Worm (Caenorhabditis elegans) whole organism, L4 larva: ENCODE results near the gene C01G10.15.

ENCODE experiments used
- T20F7.1 ChIP-seq: fragments of 200-800 bp; sonication (Bioruptor generic); optimal IDR thresholded peaks from 2 replicates; lab custom pipeline; 2018; ENCODE audit warnings: mild to moderate bottlenecking, missing genetic modification characterization, missing compliant biosample characterization
- aha-1 ChIP-seq: fragments of 150-350 bp; peaks from one replicate; lab custom pipeline; 2014; ENCODE audit warnings: missing biosample characterization, missing genetic modification characterization
- ama-1 ChIP-seq: fragments of 150-350 bp; optimal IDR thresholded peaks from 2 replicates; lab custom pipeline; 2014; ENCODE audit warnings: inconsistent platforms, mixed read lengths
- ceh-28 ChIP-seq: fragments of 150-350 bp; optimal IDR thresholded peaks from 2 replicates; lab custom pipeline; 2014; ENCODE audit warnings: missing biosample characterization, missing genetic modification reagents, missing genetic modification characterization
- daf-12 ChIP-seq: fragments of 150-350 bp; optimal IDR thresholded peaks from 2 replicates; lab custom pipeline; 2014; ENCODE audit warnings: missing biosample characterization, missing genetic modification reagents, missing genetic modification characterization
- daf-16 ChIP-seq, 3 experiments: sonication (generic microtip); optimal IDR thresholded peaks; 2 replicates each; lab custom pipeline; 2016 to 2017; ENCODE audit warnings: missing genetic modification characterization in 3 of 3, missing genetic modification reagents in 3 of 3, mild to moderate bottlenecking in 2 of 3, missing compliant biosample characterization in 2 of 3, missing biosample characterization in 1 of 3, moderate library complexity in 1 of 3
- daf-19 ChIP-seq: fragments of 200-800 bp; sonication (Bioruptor generic); conservative IDR thresholded peaks from 2 replicates; pipeline ENCODE4 v1.3.6; 2022; ENCODE audit warnings: missing genetic modification characterization, missing compliant biosample characterization
- dmd-6 ChIP-seq: fragments of 200-800 bp; sonication (Bioruptor generic); IDR thresholded peaks from 2 replicates; pipeline ENCODE4 v1.3.6; 2022; ENCODE audit warnings: missing genetic modification reagents, missing genetic modification characterization, missing compliant biosample characterization
- dmd-8 ChIP-seq: fragments of 200-800 bp; sonication (Bioruptor generic); IDR thresholded peaks from 2 replicates; pipeline ENCODE4 v1.3.6; 2022; ENCODE audit warnings: missing genetic modification characterization, missing compliant biosample characterization
- dve-1 ChIP-seq: sonication (generic microtip); optimal IDR thresholded peaks from 2 replicates; lab custom pipeline; 2017; ENCODE audit warnings: antibody characterized with exemption, mild to moderate bottlenecking, missing genetic modification characterization, missing compliant biosample characterization; ENCODE audit not compliant: insufficient read depth
- egl-27 ChIP-seq: sonication (generic microtip); optimal IDR thresholded peaks from 3 replicates; lab custom pipeline; 2017; ENCODE audit warnings: missing biosample characterization, missing genetic modification reagents, missing genetic modification characterization
- fkh-10 ChIP-seq: fragments of 150-350 bp; optimal IDR thresholded peaks from 2 replicates; lab custom pipeline; 2014; ENCODE audit warnings: missing biosample characterization, missing genetic modification reagents, missing genetic modification characterization
- hmg-1.1 ChIP-seq: fragments of 200-800 bp; sonication (Bioruptor generic); IDR thresholded peaks from 2 replicates; pipeline ENCODE4 v1.3.6; 2022; ENCODE audit warnings: missing genetic modification reagents, missing genetic modification characterization, missing compliant biosample characterization
- lin-13 ChIP-seq: fragments of 150-350 bp; optimal IDR thresholded peaks from 2 replicates; lab custom pipeline; 2014; ENCODE audit warnings: missing biosample characterization, missing genetic modification reagents, missing genetic modification characterization
- lin-38 ChIP-seq: fragments of 200-800 bp; sonication (Bioruptor generic); IDR thresholded peaks from 2 replicates; pipeline ENCODE4 v1.3.6; 2022; ENCODE audit warnings: missing genetic modification reagents, missing genetic modification characterization, missing compliant biosample characterization
- lsy-2 ChIP-seq, 2 experiments: fragments of 150-350 bp in 1 of 2; sonication (generic microtip) in 1 of 2; optimal IDR thresholded peaks; 2 replicates each; lab custom pipeline; 2014 to 2017; ENCODE audit warnings: missing biosample characterization in 2 of 2, missing genetic modification characterization in 2 of 2
- madf-9 ChIP-seq: fragments of 200-800 bp; sonication (Bioruptor generic); conservative IDR thresholded peaks from 2 replicates; pipeline ENCODE4 v1.3.6; 2022; ENCODE audit warnings: missing genetic modification reagents, missing genetic modification characterization, missing compliant biosample characterization
- mep-1 ChIP-seq: fragments of 150-350 bp; sonication (generic microtip); optimal IDR thresholded peaks from 3 replicates; lab custom pipeline; 2014; ENCODE audit warnings: missing biosample characterization, missing genetic modification characterization
- mes-2 ChIP-seq: sonication (generic microtip); optimal IDR thresholded peaks from 2 replicates; lab custom pipeline; 2016; ENCODE audit warnings: missing genotype, mild to moderate bottlenecking, missing genetic modification characterization, missing compliant biosample characterization; ENCODE audit not compliant: poor library complexity, severe bottlenecking
- mxl-3 ChIP-seq: fragments of 200-800 bp; sonication (Bioruptor generic); optimal IDR thresholded peaks from 2 replicates; lab custom pipeline; 2018; ENCODE audit warnings: mild to moderate bottlenecking, missing genetic modification characterization, missing compliant biosample characterization
- nhr-102 ChIP-seq: sonication (generic microtip); optimal IDR thresholded peaks from 2 replicates; lab custom pipeline; 2016; ENCODE audit warnings: mild to moderate bottlenecking, missing genetic modification characterization, moderate library complexity, missing compliant biosample characterization
- nhr-25 ChIP-seq: sonication (generic microtip); optimal IDR thresholded peaks from 2 replicates; lab custom pipeline; 2017; ENCODE audit warnings: missing genetic modification characterization, mild to moderate bottlenecking, missing compliant biosample characterization, antibody characterized with exemption, moderate library complexity, borderline replicate concordance; ENCODE audit not compliant: insufficient read depth
- nhr-42 ChIP-seq: fragments of 200-800 bp; sonication (Bioruptor generic); IDR thresholded peaks from 2 replicates; pipeline ENCODE4 v1.3.6; 2022; ENCODE audit warnings: missing genetic modification characterization, missing compliant biosample characterization
- nhr-48 ChIP-seq: sonication (generic microtip); optimal IDR thresholded peaks from 2 replicates; lab custom pipeline; 2016; ENCODE audit warnings: mild to moderate bottlenecking, missing genetic modification characterization, missing compliant biosample characterization
- rbr-2 ChIP-seq: sonication (generic microtip); optimal IDR thresholded peaks from 2 replicates; lab custom pipeline; 2016; ENCODE audit warnings: missing genotype, missing genetic modification characterization, missing compliant biosample characterization
- sdz-12 ChIP-seq: fragments of 200-800 bp; sonication (Bioruptor generic); optimal IDR thresholded peaks from 2 replicates; lab custom pipeline; 2018; ENCODE audit warnings: mild to moderate bottlenecking, missing genetic modification characterization, missing compliant biosample characterization
- set-16 ChIP-seq: fragments of 200-800 bp; sonication (Bioruptor generic); IDR thresholded peaks from 2 replicates; pipeline ENCODE4 v1.3.6; 2022; ENCODE audit warnings: missing genetic modification reagents, missing genetic modification characterization, missing compliant biosample characterization
- skn-1 ChIP-seq: fragments of 150-350 bp; optimal IDR thresholded peaks from 2 replicates; lab custom pipeline; 2014; ENCODE audit warnings: missing biosample characterization, missing genetic modification characterization
- snpc-1.2 ChIP-seq: fragments of 200-800 bp; sonication (Bioruptor generic); IDR thresholded peaks from 2 replicates; pipeline ENCODE4 v1.3.6; 2022; ENCODE audit warnings: missing genetic modification reagents, missing genetic modification characterization, missing compliant biosample characterization
- spr-1 ChIP-seq: sonication (generic microtip); optimal IDR thresholded peaks from 2 replicates; lab custom pipeline; 2016; ENCODE audit warnings: mild to moderate bottlenecking, missing genetic modification characterization, missing compliant biosample characterization
- spr-3 ChIP-seq: fragments of 200-800 bp; sonication (Bioruptor generic); optimal IDR thresholded peaks from 2 replicates; lab custom pipeline; 2018; ENCODE audit warnings: mild to moderate bottlenecking, missing genetic modification characterization, missing compliant biosample characterization
- unc-130 ChIP-seq: sonication (generic microtip); optimal IDR thresholded peaks from 2 replicates; lab custom pipeline; 2016; ENCODE audit warnings: missing genetic modification reagents, missing genetic modification characterization, missing compliant biosample characterization
- unc-39 ChIP-seq: sonication (generic microtip); optimal IDR thresholded peaks from 2 replicates; lab custom pipeline; 2017; ENCODE audit warnings: missing biosample characterization, missing genetic modification characterization
- unc-62 ChIP-seq, 3 experiments: fragments of 150-350 bp in 1 of 3; sonication (generic microtip); optimal IDR thresholded peaks in 2 of 3; peaks in 1 of 3; 1 replicate in 1 of 3; 2 replicates in 2 of 3; lab custom pipeline; 2014 to 2017; ENCODE audit warnings: missing biosample characterization in 3 of 3, missing genetic modification characterization in 3 of 3, missing genetic modification reagents in 3 of 3, missing genotype in 1 of 3
- ztf-11 ChIP-seq: fragments of 150-350 bp; optimal IDR thresholded peaks from 2 replicates; lab custom pipeline; 2014; ENCODE audit warnings: missing biosample characterization, missing genetic modification characterization

The C01G10.15 gene

ce11 chrV:15082291-15082690 is 4.8 kb downstream of the C01G10.15 start, which contains the start of the genes C01G10.10 and C01G10.9 (continued):
- TF ChIP-seq spr-1 (tag; lab: Kevin White, UChicago) (peak; percentile 31), sdz-12 (GFP tag; lab: Kevin White, UChicago) (no peak), nhr-102 (tag; lab: Kevin White, UChicago) (peak; percentile 8), lin-38 (GFP tag; lab: Robert Waterston, UW) (peak; percentile 74), dve-1 (tag; lab: Kevin White, UChicago) (peak; percentile 39), skn-1 (tag; lab: Kevin White, UChicago) (no peak), mep-1 (tag; lab: Kevin White, UChicago) (peak; percentile 48), nhr-48 (tag; lab: Kevin White, UChicago) (peak; percentile 1), mxl-3 (no peak), daf-12 (tag; lab: Kevin White, UChicago) (no peak), T20F7.1 (GFP tag; lab: Kevin White, UChicago) (peak; percentile 33), dmd-6 (GFP tag; lab: Robert Waterston, UW) (peak; percentile 64), unc-130 (GFP tag; lab: Kevin White, UChicago) (peak; percentile 89), lin-13 (GFP tag; lab: Kevin White, UChicago) (peak; percentile 49)

- TF ChIP-seq dmd-8 (GFP tag; lab: Robert Waterston, UW): no peak
- TF ChIP-seq nhr-42: no peak
- no peak for TF ChIP-seq ama-1 (lab: Kevin White, UChicago)
- TF ChIP-seq skn-1 (tag; lab: Kevin White, UChicago): no peak
- TF ChIP-seq nhr-102 (tag; lab: Kevin White, UChicago): no peak
- no peak for TF ChIP-seq egl-27
- TF ChIP-seq snpc-1.2 (GFP tag; lab: Robert Waterston, UW): no peak
Measured at ce11 chrV:15078560-15078959, 8.5 kb downstream of the C01G10.15 start.

ce11 chrV:15074907-15075306 is 12.2 kb downstream of the C01G10.15 start:
- no peak for TF ChIP-seq nhr-25 (tag; lab: Kevin White, UChicago)
- TF ChIP-seq fkh-10: peak; percentile 82
- peak; percentile 80 for TF ChIP-seq aha-1 (tag; lab: Kevin White, UChicago)
- TF ChIP-seq ztf-11 (tag; lab: Kevin White, UChicago): no peak
- peak; percentile 65 for TF ChIP-seq hmg-1.1 (GFP tag; lab: Robert Waterston, UW)
- TF ChIP-seq skn-1 (tag; lab: Kevin White, UChicago): no peak
- no peak for TF ChIP-seq spr-3 (GFP tag; lab: Kevin White, UChicago)
- TF ChIP-seq unc-39 (tag; lab: Kevin White, UChicago): no peak
- TF ChIP-seq ceh-28 (tag; lab: Kevin White, UChicago): peak; percentile 35
- no peak for TF ChIP-seq madf-9 (GFP tag; lab: Robert Waterston, UW)
- peak in 1 of 2 experiments; percentile 32 for TF ChIP-seq lsy-2 (tag; optimal IDR thresholded peaks at IDR 0.05; lab: Kevin White, UChicago)
- TF ChIP-seq daf-12 (tag; lab: Kevin White, UChicago): no peak
- peak; percentile 10 for TF ChIP-seq mes-2 (tag; lab: Kevin White, UChicago)
- peak in 1 of 2 experiments; percentile 25 for TF ChIP-seq unc-62 (GFP tag; optimal IDR thresholded peaks at IDR 0.05 in 1 of 2; lab: Kevin White, UChicago)
- no peak for TF ChIP-seq unc-62 (tag; optimal IDR thresholded peaks at IDR 0.05; lab: Kevin White, UChicago)
- TF ChIP-seq daf-16 (GFP tag; optimal IDR thresholded peaks at IDR 0.05; lab: Kevin White, UChicago): no peak
- no peak for TF ChIP-seq daf-16 (tag; optimal IDR thresholded peaks at IDR 0.05; lab: Kevin White, UChicago)
- TF ChIP-seq rbr-2 (tag; lab: Kevin White, UChicago): peak; percentile 43
- TF ChIP-seq daf-19 (GFP tag; lab: Robert Waterston, UW): no peak
- TF ChIP-seq set-16 (GFP tag; lab: Robert Waterston, UW): no peak
